Worm (Caenorhabditis elegans) whole organism, L4 larva: ENCODE results near the gene C14C10.2.

ENCODE experiments used
- aly-2 ChIP-seq: sonication (generic microtip); optimal IDR thresholded peaks from 2 replicates; lab custom pipeline; 2018; ENCODE audit warnings: missing biosample characterization, missing genetic modification characterization
- ceh-44 ChIP-seq: fragments of 200-800 bp; sonication (Bioruptor generic); IDR thresholded peaks from 2 replicates; pipeline ENCODE4 v1.3.6; 2022; ENCODE audit warnings: missing genetic modification reagents, missing genetic modification characterization, missing compliant biosample characterization
- ceh-82 ChIP-seq: sonication (generic microtip); optimal IDR thresholded peaks from 2 replicates; lab custom pipeline; 2017; ENCODE audit warnings: missing biosample characterization, missing genetic modification characterization
- lin-13 ChIP-seq: fragments of 150-350 bp; optimal IDR thresholded peaks from 2 replicates; lab custom pipeline; 2014; ENCODE audit warnings: missing biosample characterization, missing genetic modification reagents, missing genetic modification characterization
- ztf-11 ChIP-seq: fragments of 150-350 bp; optimal IDR thresholded peaks from 2 replicates; lab custom pipeline; 2014; ENCODE audit warnings: missing biosample characterization, missing genetic modification characterization

DNA sequence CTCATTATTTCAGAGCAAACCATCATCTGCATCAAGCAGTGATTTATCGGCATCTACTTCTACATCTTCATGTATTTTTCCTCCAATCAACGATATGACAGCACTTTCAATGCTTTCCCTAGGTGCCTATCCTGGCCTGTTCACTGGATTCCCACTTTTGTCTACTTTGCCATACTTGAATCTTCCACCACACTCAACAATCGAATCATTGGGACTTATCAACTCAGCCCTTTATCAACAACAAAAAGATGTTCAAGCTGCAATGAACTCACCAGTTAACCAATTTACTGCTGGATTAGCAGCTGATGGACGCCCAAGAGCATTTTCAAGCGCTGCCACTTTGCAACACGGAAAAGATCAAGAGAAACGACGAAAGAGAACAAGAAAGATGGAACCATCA is 51.1 kb downstream of the C14C10.2 start:
- TF ChIP-seq ceh-82 (tag; lab: Kevin White, UChicago) = no peak
- no peak for TF ChIP-seq lin-13
- TF ChIP-seq ceh-44 (GFP tag; lab: Robert Waterston, UW) = no peak
- TF ChIP-seq ztf-11 = no peak
- TF ChIP-seq aly-2 (tag; lab: Kevin White, UChicago) = no peak
